Worm (Caenorhabditis elegans) whole organism, mixed stage, embryonic: ENCODE data around the gene Y57G11C.46.
A peak's percentile ranks its signal among the peaks of the same experiment; 100 is the strongest.

Experiments used
- M03D4.4 ChIP-seq: sonication (generic microtip); optimal IDR thresholded peaks from 2 replicates; lab custom pipeline; 2017; ENCODE audit warnings: mild to moderate bottlenecking, missing genetic modification characterization, missing compliant biosample characterization
- bed-3 ChIP-seq: fragments of 200-800 bp; sonication (Bioruptor generic); optimal IDR thresholded peaks from 3 replicates; lab custom pipeline; 2018; ENCODE audit warnings: mild to moderate bottlenecking, missing genetic modification characterization, moderate library complexity, missing compliant biosample characterization
- blmp-1 ChIP-seq: fragments of 150-350 bp; optimal IDR thresholded peaks from 2 replicates; lab custom pipeline; 2014; ENCODE audit warnings: missing biosample characterization, missing genetic modification characterization
- ceh-39 ChIP-seq: fragments of 150-350 bp; optimal IDR thresholded peaks from 2 replicates; lab custom pipeline; 2014; ENCODE audit warnings: missing biosample characterization, missing genetic modification characterization
- ceh-43 ChIP-seq: fragments of 200-800 bp; sonication (Bioruptor generic); optimal IDR thresholded peaks from 2 replicates; lab custom pipeline; 2018; ENCODE audit warnings: mild to moderate bottlenecking, missing genetic modification characterization, moderate library complexity, missing compliant biosample characterization
- ceh-83 ChIP-seq: fragments of 200-800 bp; sonication (Bioruptor generic); optimal IDR thresholded peaks from 2 replicates; lab custom pipeline; 2018; ENCODE audit warnings: mild to moderate bottlenecking, missing genetic modification characterization, missing compliant biosample characterization
- ces-1 ChIP-seq: fragments of 150-350 bp; optimal IDR thresholded peaks from 2 replicates; lab custom pipeline; 2014; ENCODE audit warnings: missing biosample characterization, missing genetic modification reagents, missing genetic modification characterization
- elt-1 ChIP-seq: sonication (generic microtip); optimal IDR thresholded peaks from 2 replicates; lab custom pipeline; 2017; ENCODE audit warnings: missing genetic modification characterization, mild to moderate bottlenecking, missing compliant biosample characterization, antibody characterized with exemption, moderate library complexity, borderline replicate concordance; ENCODE audit not compliant: insufficient read depth
- elt-3 ChIP-seq: fragments of 150-350 bp; optimal IDR thresholded peaks from 2 replicates; lab custom pipeline; 2014; ENCODE audit warnings: missing biosample characterization, missing genetic modification characterization
- ham-2 ChIP-seq: fragments of 200-800 bp; sonication (Bioruptor generic); optimal IDR thresholded peaks from 2 replicates; lab custom pipeline; 2018; ENCODE audit warnings: mild to moderate bottlenecking, missing genetic modification characterization, missing compliant biosample characterization
- hlh-1 ChIP-seq: fragments of 150-350 bp; optimal IDR thresholded peaks from 2 replicates; lab custom pipeline; 2014; ENCODE audit warnings: missing biosample characterization, missing genetic modification reagents, missing genetic modification characterization
- lin-32 ChIP-seq: fragments of 200-800 bp; sonication (Bioruptor generic); optimal IDR thresholded peaks from 2 replicates; lab custom pipeline; 2018; ENCODE audit warnings: mild to moderate bottlenecking, missing genetic modification characterization, missing compliant biosample characterization
- mab-5 ChIP-seq: fragments of 150-350 bp; optimal IDR thresholded peaks from 2 replicates; lab custom pipeline; 2014; ENCODE audit warnings: missing biosample characterization, missing genetic modification characterization
- mep-1 ChIP-seq: fragments of 150-350 bp; optimal IDR thresholded peaks from 2 replicates; lab custom pipeline; 2017; ENCODE audit warnings: missing biosample characterization, missing genetic modification reagents, missing genetic modification characterization, inconsistent platforms
- mls-2 ChIP-seq: sonication (generic microtip); optimal IDR thresholded peaks from 2 replicates; lab custom pipeline; 2016; ENCODE audit warnings: mild to moderate bottlenecking, missing genetic modification characterization, moderate library complexity, missing compliant biosample characterization
- nhr-2 ChIP-seq: fragments of 150-350 bp; optimal IDR thresholded peaks from 2 replicates; lab custom pipeline; 2014; ENCODE audit warnings: missing biosample characterization, missing genetic modification characterization
- nhr-76 ChIP-seq: sonication (generic microtip); optimal IDR thresholded peaks from 2 replicates; lab custom pipeline; 2017; ENCODE audit warnings: missing biosample characterization, missing genetic modification characterization
- pha-4 ChIP-seq: fragments of 150-350 bp; optimal IDR thresholded peaks from 2 replicates; lab custom pipeline; 2018; ENCODE audit warnings: missing biosample characterization, missing genetic modification reagents, missing genetic modification characterization
- sem-2 ChIP-seq: fragments of 200-800 bp; sonication (Bioruptor generic); optimal IDR thresholded peaks from 2 replicates; lab custom pipeline; 2018; ENCODE audit warnings: mild to moderate bottlenecking, missing genetic modification characterization, missing compliant biosample characterization
- snpc-4 ChIP-seq: fragments of 150-350 bp; optimal IDR thresholded peaks from 2 replicates; lab custom pipeline; 2014; ENCODE audit warnings: missing biosample characterization, missing genetic modification characterization
- sptf-1 ChIP-seq: sonication (generic microtip); optimal IDR thresholded peaks from 2 replicates; lab custom pipeline; 2017; ENCODE audit warnings: mild to moderate bottlenecking, missing genetic modification characterization, moderate library complexity, missing compliant biosample characterization
- tbx-8 ChIP-seq: fragments of 200-800 bp; sonication (Bioruptor generic); optimal IDR thresholded peaks from 2 replicates; lab custom pipeline; 2018; ENCODE audit warnings: mild to moderate bottlenecking, missing genetic modification characterization, moderate library complexity, missing compliant biosample characterization
- unc-120 ChIP-seq: sonication (generic microtip); optimal IDR thresholded peaks from 2 replicates; lab custom pipeline; 2017; ENCODE audit warnings: missing genetic modification characterization, missing compliant biosample characterization; ENCODE audit not compliant: poor library complexity, severe bottlenecking
- unc-39 ChIP-seq: fragments of 150-350 bp; optimal IDR thresholded peaks from 2 replicates; lab custom pipeline; 2014; ENCODE audit warnings: missing biosample characterization, missing genetic modification characterization
- unc-62 ChIP-seq: fragments of 150-350 bp; optimal IDR thresholded peaks from 2 replicates; lab custom pipeline; 2014; ENCODE audit warnings: missing biosample characterization, missing genetic modification reagents, missing genetic modification characterization

Y57G11C.46 gene

DNA sequence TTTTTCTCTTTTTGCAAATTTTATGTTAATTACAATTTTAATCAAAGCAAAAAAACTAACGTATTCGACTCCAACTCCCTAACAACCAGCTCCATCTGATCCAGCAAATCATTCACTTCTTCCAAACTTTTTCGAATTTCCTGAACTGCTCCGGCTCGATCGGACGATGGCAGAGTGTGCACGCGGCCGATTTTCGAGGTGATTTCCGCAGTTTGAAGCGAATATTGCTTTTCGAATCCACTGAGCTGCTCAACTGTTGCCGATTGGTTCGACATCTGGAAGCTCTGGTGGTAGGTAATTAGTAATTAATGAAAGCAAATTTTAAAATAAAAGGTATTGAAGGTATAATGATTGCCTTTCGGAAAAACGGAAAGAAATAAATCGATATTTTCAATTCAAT lies 49.8 kb downstream of the Y57G11C.46 start, which contains the start of gene vti-1:
Gene vti-1 (minus strand): TSS at position 284 of the 400 bp plus-strand sequence.
- TF ChIP-seq elt-3 (tag; lab: Kevin White, UChicago) (no peak), hlh-1 (no peak), sem-2 (no peak)

DNA sequence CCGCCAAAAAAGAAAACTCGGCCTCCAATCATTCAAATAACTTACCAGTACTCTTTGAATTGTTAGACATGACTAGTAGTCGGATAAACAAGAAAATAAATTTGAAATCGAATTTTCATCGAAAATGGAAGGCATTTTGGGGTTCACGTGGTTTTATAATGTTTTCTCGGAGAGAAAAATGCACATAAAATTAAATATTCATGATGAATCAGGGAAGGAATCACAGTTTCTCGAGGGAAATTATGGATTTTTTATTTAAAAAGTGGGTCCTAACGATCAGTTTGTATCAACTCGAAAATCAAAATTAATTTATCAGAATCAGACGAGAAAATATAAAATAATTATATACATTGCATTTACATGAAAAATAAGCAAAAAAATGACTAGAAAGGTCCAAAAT lies 50.9 kb downstream of the Y57G11C.46 start, which contains the start of gene Y57G11C.5:
Gene Y57G11C.5 (minus strand): TSS at position 101 of the 400 bp plus-strand sequence.
- no peak for TF ChIP-seq blmp-1 (tag; lab: Kevin White, UChicago)
- no peak for TF ChIP-seq unc-62 (GFP tag; lab: Kevin White, UChicago)
- no peak for TF ChIP-seq bed-3
- no peak for TF ChIP-seq unc-120
- TF ChIP-seq nhr-2 (tag; lab: Kevin White, UChicago) = no peak
- TF ChIP-seq M03D4.4 (tag; lab: Kevin White, UChicago) = no peak
- TF ChIP-seq lin-32 (GFP tag; lab: Kevin White, UChicago) = no peak
- no peak for TF ChIP-seq unc-39 (tag; lab: Kevin White, UChicago)
- no peak for TF ChIP-seq pha-4
- no peak for TF ChIP-seq ceh-43 (GFP tag; lab: Kevin White, UChicago)
- TF ChIP-seq snpc-4 (tag; lab: Kevin White, UChicago) = no peak
- TF ChIP-seq ceh-83 (GFP tag; lab: Kevin White, UChicago) = no peak
- no peak for TF ChIP-seq tbx-8 (GFP tag; lab: Kevin White, UChicago)
- TF ChIP-seq elt-3 (tag; lab: Kevin White, UChicago) = no peak

DNA sequence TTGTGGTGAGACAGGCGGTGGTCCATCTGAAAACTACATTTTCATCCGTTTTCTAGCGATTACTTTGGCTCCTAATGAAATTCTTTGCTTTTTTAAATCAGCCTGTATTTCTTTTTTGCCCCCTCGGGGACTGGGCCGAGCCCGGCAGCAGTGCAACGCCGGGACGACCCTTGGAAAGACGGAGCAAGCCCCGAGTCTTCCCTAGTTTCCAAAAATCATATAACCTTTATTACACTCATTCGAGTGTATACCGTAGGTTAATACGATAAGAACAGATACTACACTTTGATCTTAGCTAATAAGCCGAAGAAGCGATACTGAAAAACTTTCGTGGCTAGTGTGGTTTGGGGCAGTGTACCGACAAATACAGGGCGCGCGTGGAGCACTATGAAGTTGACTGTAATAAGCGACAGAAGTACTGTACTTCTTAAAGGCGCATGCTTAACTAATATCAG lies 51.4 kb downstream of the Y57G11C.46 start:
- TF ChIP-seq lin-32 (GFP tag; lab: Kevin White, UChicago) (no peak), ceh-39 (tag; lab: Kevin White, UChicago) (no peak), mab-5 (tag; lab: Kevin White, UChicago) (no peak), elt-1 (tag; lab: Kevin White, UChicago) (no peak), mls-2 (tag; lab: Kevin White, UChicago) (no peak), hlh-1 (no peak)

DNA sequence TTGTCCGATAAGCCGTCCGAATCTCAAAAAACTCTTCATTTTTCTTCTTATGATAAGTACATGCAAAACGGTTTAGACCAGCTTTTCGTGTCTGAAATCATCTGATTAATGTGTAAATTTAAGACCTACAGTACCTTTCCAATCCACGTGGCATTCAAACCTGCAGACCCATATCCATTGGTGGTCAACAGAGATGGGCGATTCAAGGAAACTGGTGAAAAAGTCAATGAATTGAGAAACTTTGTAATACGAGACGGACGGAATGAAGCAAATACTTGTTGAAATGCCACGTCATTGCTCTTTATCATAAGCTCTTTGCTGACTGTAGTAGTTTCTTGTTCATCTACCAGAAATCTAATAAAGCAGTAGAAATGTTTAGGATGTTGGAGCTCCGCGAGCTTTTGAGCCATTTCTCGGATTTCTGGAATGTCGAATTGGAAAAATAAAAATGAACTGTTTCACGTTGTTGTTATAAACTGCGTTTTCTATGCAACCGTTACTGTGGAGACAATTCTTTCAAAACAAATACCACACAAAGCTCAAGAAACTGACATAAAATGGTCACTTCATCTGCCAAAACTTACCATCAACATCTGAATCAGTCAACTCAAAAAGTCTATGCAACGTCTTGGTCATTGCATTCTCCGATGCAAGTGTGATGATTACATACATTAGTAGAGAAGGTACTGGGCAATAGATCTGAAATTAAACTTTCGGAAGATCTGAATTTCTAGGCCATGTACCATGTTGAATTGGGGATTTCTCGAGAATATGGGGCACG lies 52.1 kb downstream of the Y57G11C.46 start:
- TF ChIP-seq ceh-83 (GFP tag; lab: Kevin White, UChicago) (no peak), lin-32 (GFP tag; lab: Kevin White, UChicago) (no peak), pha-4 (no peak), ham-2 (GFP tag; lab: Kevin White, UChicago) (no peak), unc-39 (tag; lab: Kevin White, UChicago) (no peak), nhr-76 (tag; lab: Kevin White, UChicago) (no peak), sptf-1 (tag; lab: Kevin White, UChicago) (no peak)

DNA sequence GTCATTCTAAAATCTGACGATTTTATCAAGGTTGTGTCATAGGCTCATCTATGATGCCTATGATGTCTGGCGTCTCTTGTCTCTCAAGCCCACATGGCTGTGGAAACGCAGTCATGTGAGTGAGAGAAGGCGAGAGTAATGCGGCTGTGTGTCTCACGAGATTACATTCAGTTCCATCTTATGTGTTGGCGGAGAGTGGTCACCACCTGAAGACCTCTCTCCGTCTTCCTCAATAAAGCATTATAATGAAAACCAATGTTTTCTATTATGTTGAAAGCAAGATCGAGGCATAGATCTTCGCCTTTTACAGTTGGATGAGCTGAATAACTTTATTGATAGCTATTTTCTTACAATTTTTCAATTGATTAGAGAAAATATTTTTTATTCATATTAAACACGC lies 52.8 kb downstream of the Y57G11C.46 start:
- TF ChIP-seq ces-1 (GFP tag; lab: Kevin White, UChicago) (peak; percentile 12), unc-62 (GFP tag; lab: Kevin White, UChicago) (peak; percentile 43), mep-1 (tag; lab: Kevin White, UChicago) (peak; percentile 26)
